Fruit fly (Drosophila melanogaster) whole organism, wandering third instar larva: Measurements from ENCODE around the gene CG8668.

Experiments used
- Abd-B ChIP-seq: fragments of >200 bp; optimal IDR thresholded peaks from 2 replicates; lab custom pipeline; 2017; ENCODE audit warnings: missing biosample characterization, missing genetic modification characterization
- CG32264 ChIP-seq: fragments of 200-800 bp; sonication (Bioruptor generic); optimal IDR thresholded peaks from 2 replicates; lab custom pipeline; 2016; ENCODE audit warnings: missing biosample characterization, missing genetic modification characterization
- CG9705 ChIP-seq: fragments of 200-800 bp; sonication (Bioruptor generic); optimal IDR thresholded peaks from 2 replicates; lab custom pipeline; 2018; ENCODE audit warnings: missing biosample characterization, mild to moderate bottlenecking, missing genetic modification characterization
- CrebA ChIP-seq: fragments of 200-800 bp; sonication (Bioruptor generic); optimal IDR thresholded peaks from 2 replicates; lab custom pipeline; 2016; ENCODE audit warnings: missing biosample characterization, mild to moderate bottlenecking, missing genetic modification characterization, borderline replicate concordance
- Dfd ChIP-seq: fragments of >200 bp; optimal IDR thresholded peaks from 2 replicates; lab custom pipeline; 2017; ENCODE audit warnings: missing biosample characterization, missing genetic modification characterization
- Dif ChIP-seq: fragments of 200-275, 200-300 bp; sonication (Bioruptor generic); optimal IDR thresholded peaks from 2 replicates; lab custom pipeline; 2018; ENCODE audit warnings: missing biosample characterization, missing genetic modification characterization; ENCODE audit not compliant: partially characterized antibody
- GATAd ChIP-seq: sonication (Bioruptor generic); optimal IDR thresholded peaks from 2 replicates; lab custom pipeline; 2016; ENCODE audit warnings: missing biosample characterization, missing genetic modification characterization
- HLH106 ChIP-seq: fragments of 200-800 bp; optimal IDR thresholded peaks from 3 replicates; lab custom pipeline; 2019; ENCODE audit warnings: missing biosample characterization, mild to moderate bottlenecking, missing genetic modification characterization, moderate library complexity
- Hnf4 ChIP-seq: fragments of 200-800 bp; sonication (Bioruptor generic); optimal IDR thresholded peaks from 2 replicates; lab custom pipeline; 2016; ENCODE audit warnings: missing biosample characterization, mild to moderate bottlenecking, missing genetic modification characterization
- Hr78 ChIP-seq: fragments of >200 bp; optimal IDR thresholded peaks from 2 replicates; lab custom pipeline; 2017; ENCODE audit warnings: missing biosample characterization, missing genetic modification characterization
- Hr83 ChIP-seq: fragments of 200-300 bp; sonication (Bioruptor generic); optimal IDR thresholded peaks from 2 replicates; lab custom pipeline; 2016; ENCODE audit warnings: missing biosample characterization, mild to moderate bottlenecking, missing genetic modification characterization, moderate library complexity; ENCODE audit not compliant: poor library complexity, severe bottlenecking
- Jra ChIP-seq: sonication (Bioruptor generic); optimal IDR thresholded peaks from 2 replicates; lab custom pipeline; 2016; ENCODE audit warnings: missing biosample characterization, missing genetic modification characterization
- Mio ChIP-seq: sonication (Bioruptor generic); optimal IDR thresholded peaks from 2 replicates; lab custom pipeline; 2016; ENCODE audit warnings: missing biosample characterization, missing genetic modification characterization
- Myc ChIP-seq: fragments of >200 bp; optimal IDR thresholded peaks from 2 replicates; lab custom pipeline; 2017
- N ChIP-seq: fragments of >200 bp; optimal IDR thresholded peaks from 2 replicates; lab custom pipeline; 2018; ENCODE audit warnings: missing biosample characterization, missing external identifiers, missing genetic modification characterization
- OdsH ChIP-seq: fragments of 200-800 bp; sonication (Bioruptor generic); optimal IDR thresholded peaks from 2 replicates; lab custom pipeline; 2016; ENCODE audit warnings: missing biosample characterization, mild to moderate bottlenecking, missing genetic modification characterization
- Rel ChIP-seq, 2 experiments: fragments of 200-800 bp; sonication (Bioruptor generic) in 1 of 2; optimal IDR thresholded peaks; 2 replicates in 1 of 2; 3 replicates in 1 of 2; lab custom pipeline; 2016 to 2019; ENCODE audit warnings: mild to moderate bottlenecking in 2 of 2, missing biosample characterization in 2 of 2, missing genetic modification characterization in 2 of 2, moderate library complexity in 1 of 2
- Sp1 ChIP-seq: fragments of 200-800 bp; sonication (Bioruptor generic); optimal IDR thresholded peaks from 3 replicates; lab custom pipeline; 2019; ENCODE audit warnings: missing biosample characterization, mild to moderate bottlenecking, missing genetic modification characterization, moderate library complexity
- Vsx2 ChIP-seq: fragments of 200-300, 225-300 bp; sonication (Bioruptor generic); optimal IDR thresholded peaks from 2 replicates; lab custom pipeline; 2018; ENCODE audit warnings: missing biosample characterization, missing genetic modification characterization; ENCODE audit not compliant: partially characterized antibody
- br ChIP-seq: fragments of 200-800 bp; sonication (Bioruptor generic); optimal IDR thresholded peaks from 2 replicates; lab custom pipeline; 2016; ENCODE audit warnings: missing biosample characterization, missing genetic modification characterization
- brk ChIP-seq: fragments of 200-800 bp; sonication (Bioruptor generic); optimal IDR thresholded peaks from 2 replicates; lab custom pipeline; 2016; ENCODE audit warnings: missing biosample characterization, mild to moderate bottlenecking, missing genetic modification characterization
- dl ChIP-seq, 2 experiments: fragments of 175-275, 200-275 bp in 1 of 2; fragments of 200-275 bp in 1 of 2; sonication (Bioruptor generic); optimal IDR thresholded peaks; lab custom pipeline; 2018; ENCODE audit warnings: mild to moderate bottlenecking in 2 of 2, missing biosample characterization in 2 of 2, missing genetic modification characterization in 2 of 2, moderate library complexity in 2 of 2; ENCODE audit not compliant: partially characterized antibody in 2 of 2, insufficient read depth in 1 of 2
- dmrt93B ChIP-seq: fragments of 200-800 bp; sonication (Bioruptor generic); optimal IDR thresholded peaks from 2 replicates; lab custom pipeline; 2018; ENCODE audit warnings: missing biosample characterization, mild to moderate bottlenecking, missing genetic modification characterization
- dsf ChIP-seq: sonication (Bioruptor generic); optimal IDR thresholded peaks from 2 replicates; lab custom pipeline; 2016; ENCODE audit warnings: missing biosample characterization, missing genetic modification characterization, borderline replicate concordance
- ey ChIP-seq: fragments of 200-800 bp; sonication (Bioruptor generic); optimal IDR thresholded peaks from 2 replicates; lab custom pipeline; 2016; ENCODE audit warnings: missing biosample characterization, missing genetic modification characterization
- foxo ChIP-seq, 2 experiments: fragments of 200-800 bp; sonication (Bioruptor generic); optimal IDR thresholded peaks; 2 replicates in 1 of 2; 3 replicates in 1 of 2; lab custom pipeline; 2016 to 2017; ENCODE audit warnings: missing biosample characterization in 2 of 2, missing genetic modification characterization in 2 of 2
- fru ChIP-seq: fragments of 200-800 bp; sonication (Bioruptor generic); optimal IDR thresholded peaks from 3 replicates; lab custom pipeline; 2016; ENCODE audit warnings: missing biosample characterization, mild to moderate bottlenecking, missing genetic modification characterization
- h ChIP-seq: fragments of 200-800 bp; sonication (Bioruptor generic); optimal IDR thresholded peaks from 3 replicates; lab custom pipeline; 2016; ENCODE audit warnings: missing biosample characterization, mild to moderate bottlenecking, missing genetic modification characterization
- jim ChIP-seq: fragments of 175-275, 200-325 bp; sonication (Bioruptor generic); optimal IDR thresholded peaks from 2 replicates; lab custom pipeline; 2016; ENCODE audit warnings: missing biosample characterization, mild to moderate bottlenecking, missing genetic modification characterization
- lola ChIP-seq: fragments of >200 bp; optimal IDR thresholded peaks from 2 replicates; lab custom pipeline; 2017; ENCODE audit warnings: missing biosample characterization, missing genetic modification characterization
- pan ChIP-seq: fragments of >200 bp; optimal IDR thresholded peaks from 2 replicates; lab custom pipeline; 2017
- psq ChIP-seq: fragments of 200-800 bp; sonication (Bioruptor generic); optimal IDR thresholded peaks from 3 replicates; lab custom pipeline; 2017; ENCODE audit warnings: missing biosample characterization, mild to moderate bottlenecking, missing genetic modification characterization, moderate library complexity
- rgr ChIP-seq: fragments of 200-800 bp; sonication (Bioruptor generic); optimal IDR thresholded peaks from 3 replicates; lab custom pipeline; 2016; ENCODE audit warnings: missing biosample characterization, mild to moderate bottlenecking, missing genetic modification characterization
- sage ChIP-seq: fragments of 200-800 bp; sonication (Bioruptor generic); optimal IDR thresholded peaks from 2 replicates; lab custom pipeline; 2016; ENCODE audit warnings: missing biosample characterization, mild to moderate bottlenecking, missing genetic modification characterization
- sv ChIP-seq: fragments of 200-800 bp; sonication (Bioruptor generic); optimal IDR thresholded peaks from 3 replicates; lab custom pipeline; 2016; ENCODE audit warnings: missing biosample characterization, missing genetic modification characterization
- tai ChIP-seq: sonication (Bioruptor generic); optimal IDR thresholded peaks from 2 replicates; lab custom pipeline; 2016; ENCODE audit warnings: missing biosample characterization, missing genetic modification characterization
- usp ChIP-seq: fragments of >200 bp; optimal IDR thresholded peaks from 2 replicates; lab custom pipeline; 2017; ENCODE audit warnings: missing biosample characterization, missing genetic modification characterization
- woc ChIP-seq: sonication (Bioruptor generic); optimal IDR thresholded peaks from 2 replicates; lab custom pipeline; 2016; ENCODE audit warnings: missing biosample characterization, mild to moderate bottlenecking, missing genetic modification characterization

Gene CG8668

DNA sequence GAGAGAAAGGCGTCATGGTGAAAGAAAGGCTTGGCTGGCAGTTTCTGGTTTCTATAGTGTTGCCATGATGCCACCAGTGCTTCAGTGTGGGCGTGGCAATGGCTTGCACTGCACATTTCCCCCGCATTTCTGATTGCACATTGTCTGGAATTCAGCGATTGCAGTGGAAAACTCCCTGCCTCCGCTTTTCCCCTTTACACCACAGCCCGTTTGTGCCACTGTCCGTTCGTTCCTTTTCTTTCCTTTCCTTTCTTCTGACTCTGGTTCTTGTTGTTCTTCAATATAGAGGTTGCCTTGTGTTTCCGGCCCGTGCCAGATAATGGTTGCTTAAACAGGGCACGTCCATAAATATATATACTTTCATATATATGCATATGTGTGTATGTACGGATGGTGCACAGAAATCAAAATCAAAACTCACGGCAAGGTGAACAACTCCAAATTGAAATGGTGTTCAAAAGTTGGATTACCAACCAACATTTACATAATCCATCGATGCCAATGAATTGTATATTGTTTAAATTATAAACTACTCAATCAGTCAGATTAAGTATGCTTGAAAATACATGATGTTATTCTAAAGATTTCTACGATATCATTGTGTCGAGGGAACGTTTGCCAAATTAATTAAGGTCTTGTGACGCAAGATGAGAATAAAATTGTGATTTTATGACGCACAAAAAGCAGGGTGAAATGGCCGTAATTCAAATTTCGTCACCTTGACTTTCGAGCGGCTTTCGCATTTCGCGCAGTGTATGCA is 33.4 kb upstream of the CG8668 start:
- TF ChIP-seq Rel (GFP tag; optimal IDR thresholded peaks at IDR 0.05; lab: Kevin White, UChicago) = no peak
- peak; percentile 22 for TF ChIP-seq Rel (tag; optimal IDR thresholded peaks at IDR 0.05; lab: Kevin White, UChicago)
- TF ChIP-seq psq = peak; percentile 49
- no peak for TF ChIP-seq foxo (GFP tag; optimal IDR thresholded peaks at IDR 0.05; lab: Kevin White, UChicago)

DNA sequence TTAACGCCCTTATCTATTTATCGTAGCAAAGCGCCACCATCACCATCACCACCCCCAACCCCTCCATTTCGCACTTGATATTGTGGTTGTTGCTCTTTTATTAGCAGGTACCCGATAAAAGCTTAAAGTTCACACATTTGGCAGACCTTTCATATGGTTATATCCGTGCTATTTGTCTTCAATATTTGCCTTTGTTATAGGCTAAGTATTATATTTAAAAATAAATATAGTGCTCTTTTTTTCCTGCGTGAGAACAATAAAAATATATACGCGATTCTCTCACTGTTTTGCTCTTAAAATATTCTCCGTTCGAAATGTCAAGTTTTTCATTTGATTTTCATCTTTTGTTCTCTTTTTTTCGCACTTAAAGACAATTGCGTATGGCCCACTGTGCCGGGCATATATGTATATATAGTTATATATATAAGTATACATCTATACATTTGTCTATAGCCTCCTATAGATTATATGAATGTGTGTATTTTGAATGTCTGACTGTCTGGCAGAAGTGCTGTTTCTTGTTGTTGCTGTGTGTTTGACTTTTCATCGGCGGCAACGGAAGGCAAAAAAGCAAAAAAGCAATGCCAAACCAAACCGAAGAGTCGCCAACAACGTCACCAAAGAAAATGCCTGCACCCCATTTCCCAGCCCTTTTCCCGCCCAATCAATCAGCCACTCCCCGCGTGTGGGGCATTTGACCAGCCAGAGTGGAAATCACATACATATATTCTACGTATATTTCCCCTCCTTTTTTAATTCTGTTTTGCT is 32.6 kb upstream of the CG8668 start:
- TF ChIP-seq Rel (GFP tag; optimal IDR thresholded peaks at IDR 0.05; lab: Kevin White, UChicago) (no peak), Rel (tag; optimal IDR thresholded peaks at IDR 0.05; lab: Kevin White, UChicago) (peak; percentile 28), pan (no peak)
- TF ChIP-seq, all 38 proteins: peak for 1

DNA sequence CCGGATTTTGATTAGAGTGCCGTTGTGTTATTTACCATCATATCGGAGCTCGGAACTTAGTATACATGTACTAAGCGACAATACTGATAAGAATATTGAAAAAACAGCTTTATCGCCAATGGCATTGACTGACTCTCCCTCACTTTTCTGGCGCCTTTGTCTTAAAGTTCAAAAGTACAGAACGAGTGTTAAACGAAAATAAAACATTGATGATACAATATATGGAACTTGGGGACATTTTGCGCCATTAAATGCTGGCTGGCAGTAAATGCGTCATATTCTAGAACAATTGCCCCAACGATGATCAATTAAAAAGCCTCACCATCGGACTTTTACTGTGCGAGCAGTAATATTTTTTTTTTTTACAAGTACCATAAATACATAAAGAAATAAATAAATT is 31.6 kb upstream of the CG8668 start:
- TF ChIP-seq GATAd (GFP tag; lab: Kevin White, UChicago) (no peak), foxo (GFP tag; optimal IDR thresholded peaks at IDR 0.05; lab: Kevin White, UChicago) (no peak), pan (no peak), HLH106 (no peak), rgr (GFP tag; lab: Kevin White, UChicago) (peak; percentile 10), dl (GFP tag; optimal IDR thresholded peaks at IDR 0.05; lab: Kevin White, UChicago; ENCODE audit: insufficient read depth in 1 of 2, partially characterized antibody in 2 of 2) (no peak), Hnf4 (GFP tag; lab: Kevin White, UChicago) (peak; percentile 57), usp (GFP tag; lab: Kevin White, UChicago) (no peak), tai (GFP tag; lab: Kevin White, UChicago) (peak; percentile 43), Sp1 (GFP tag; lab: Kevin White, UChicago) (peak; percentile 47), CrebA (GFP tag; lab: Kevin White, UChicago) (peak; percentile 88), sage (GFP tag; lab: Kevin White, UChicago) (peak; percentile 21), Vsx2 (GFP tag; lab: Kevin White, UChicago) (no peak), sv (GFP tag; lab: Kevin White, UChicago) (no peak), CG32264 (GFP tag; lab: Kevin White, UChicago) (peak; percentile 10), woc (no peak), Jra (GFP tag; lab: Kevin White, UChicago) (peak; percentile 29), Hr78 (GFP tag; lab: Kevin White, UChicago) (no peak), Hr83 (GFP tag; lab: Kevin White, UChicago) (no peak), Dfd (no peak), brk (GFP tag; lab: Kevin White, UChicago) (no peak), h (GFP tag; lab: Kevin White, UChicago) (peak; percentile 3), N (GFP tag; lab: Kevin White, UChicago) (no peak), jim (GFP tag; lab: Kevin White, UChicago) (no peak), Myc (lab: Kevin White, UChicago) (no peak), dmrt93B (no peak), OdsH (GFP tag; lab: Kevin White, UChicago) (no peak), fru (GFP tag; lab: Kevin White, UChicago) (no peak), dsf (GFP tag; lab: Kevin White, UChicago) (no peak), lola (GFP tag; lab: Kevin White, UChicago) (no peak), Mio (no peak), psq (no peak), CG9705 (GFP tag; lab: Kevin White, UChicago) (no peak), Dif (GFP tag; lab: Kevin White, UChicago) (no peak), br (GFP tag; lab: Kevin White, UChicago) (no peak), ey (no peak), Rel (GFP tag; optimal IDR thresholded peaks at IDR 0.05; lab: Kevin White, UChicago) (no peak), Rel (tag; optimal IDR thresholded peaks at IDR 0.05; lab: Kevin White, UChicago) (peak; percentile 81), Abd-B (GFP tag; lab: Kevin White, UChicago) (no peak)
